Worm (Caenorhabditis elegans): Measurements from ENCODE around the gene Y32H12A.1.

Y32H12A.1 gene

ce11 chrIII:5329372-5329771 lies 32.6 kb upstream of the Y32H12A.1 start:
- TF ChIP-seq nhr-23 (tag; optimal IDR thresholded peaks at IDR 0.05) (no peak), nhr-11 (tag; optimal IDR thresholded peaks at IDR 0.05) (no peak), lin-15B (tag; optimal IDR thresholded peaks at IDR 0.05) (no peak), nhr-76 (tag; optimal IDR thresholded peaks at IDR 0.05) (no peak), ceh-82 (tag; optimal IDR thresholded peaks at IDR 0.05) (no peak), daf-12 (tag; optimal IDR thresholded peaks at IDR 0.05) (no peak), egl-5 (tag; optimal IDR thresholded peaks at IDR 0.05) (no peak), ceh-28 (tag; optimal IDR thresholded peaks at IDR 0.05) (no peak), elt-2 (tag; optimal IDR thresholded peaks at IDR 0.05) (no peak), pha-4 (tag; optimal IDR thresholded peaks at IDR 0.05) (no peak), nhr-25 (tag; optimal IDR thresholded peaks at IDR 0.05) (no peak), nhr-12 (tag; optimal IDR thresholded peaks at IDR 0.05) (no peak), hmg-11 (tag; optimal IDR thresholded peaks at IDR 0.05) (no peak), ZK546.5 (tag; optimal IDR thresholded peaks at IDR 0.05) (no peak), lin-39 (tag; optimal IDR thresholded peaks at IDR 0.05) (no peak), R02D3.7 (tag; optimal IDR thresholded peaks at IDR 0.05) (no peak), nhr-77 (tag; optimal IDR thresholded peaks at IDR 0.05) (no peak), skn-1 (tag; optimal IDR thresholded peaks at IDR 0.05) (no peak)

DNA sequence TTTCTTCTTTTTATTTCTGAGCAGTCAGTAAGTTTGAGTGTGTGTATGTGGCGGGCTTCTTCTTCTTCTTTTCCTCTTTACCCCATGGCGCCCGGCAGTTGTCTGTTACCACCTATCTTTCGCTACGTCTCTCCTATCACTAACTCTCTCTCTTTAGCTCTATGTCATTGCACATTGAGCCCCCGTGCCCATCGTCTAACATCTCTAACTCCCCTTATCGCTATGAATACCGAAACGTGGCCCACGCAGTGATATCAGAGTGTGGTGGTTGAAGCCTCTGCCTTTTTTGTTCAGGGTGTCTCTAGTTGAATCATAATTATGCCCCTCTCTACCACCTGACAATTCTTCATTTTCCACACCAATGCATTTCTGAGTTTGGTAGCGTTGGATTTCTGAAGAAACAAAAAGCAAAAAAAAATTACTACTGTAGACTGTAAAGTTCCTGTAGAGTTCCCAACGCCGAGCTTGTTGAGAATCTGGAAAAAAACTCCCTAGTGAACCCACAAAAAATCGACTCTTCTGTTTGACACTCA lies 27.4 kb upstream of the Y32H12A.1 start:
- peak; percentile 76 for TF ChIP-seq elt-2 (tag; optimal IDR thresholded peaks at IDR 0.05)
- no peak for TF ChIP-seq egl-27 (tag; optimal IDR thresholded peaks at IDR 0.05)
- no peak for TF ChIP-seq skn-1 (tag; optimal IDR thresholded peaks at IDR 0.05)
- no peak for TF ChIP-seq nhr-43 (tag; optimal IDR thresholded peaks at IDR 0.05; ENCODE audit: poor library complexity, severe bottlenecking)
- no peak for TF ChIP-seq ztf-4 (tag; optimal IDR thresholded peaks at IDR 0.05)

DNA sequence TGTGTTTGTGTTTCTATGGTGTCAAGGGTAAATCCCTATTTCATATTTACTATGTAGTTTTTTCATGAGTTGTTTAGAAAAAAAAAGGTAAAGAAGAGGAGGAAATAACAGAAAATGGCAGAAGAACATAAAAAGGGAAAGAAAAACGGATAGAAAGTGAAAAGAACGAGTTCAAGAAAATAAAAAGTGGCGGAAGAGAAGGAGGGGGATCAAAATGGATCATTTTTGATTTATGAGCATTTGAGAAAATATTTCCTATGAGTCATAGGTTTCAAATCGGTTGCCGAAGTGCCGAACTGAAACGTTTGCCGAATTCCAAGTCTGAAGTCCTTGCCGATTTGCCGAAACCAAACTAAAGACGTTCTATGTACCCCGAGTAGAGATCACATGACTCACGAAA lies 23.2 kb upstream of the Y32H12A.1 start:
- TF ChIP-seq pqm-1 (tag; optimal IDR thresholded peaks at IDR 0.05), result no peak
- TF ChIP-seq nhr-43 (tag; optimal IDR thresholded peaks at IDR 0.05; ENCODE audit: poor library complexity, severe bottlenecking), result no peak
- no peak for TF ChIP-seq nfya-1 (tag; optimal IDR thresholded peaks at IDR 0.05; ENCODE audit: insufficient read depth)
- TF ChIP-seq ZK546.5 (tag; optimal IDR thresholded peaks at IDR 0.05), result no peak
- TF ChIP-seq ceh-16 (tag; optimal IDR thresholded peaks at IDR 0.05), result no peak
- no peak for TF ChIP-seq fos-1 (tag; optimal IDR thresholded peaks at IDR 0.05)

DNA sequence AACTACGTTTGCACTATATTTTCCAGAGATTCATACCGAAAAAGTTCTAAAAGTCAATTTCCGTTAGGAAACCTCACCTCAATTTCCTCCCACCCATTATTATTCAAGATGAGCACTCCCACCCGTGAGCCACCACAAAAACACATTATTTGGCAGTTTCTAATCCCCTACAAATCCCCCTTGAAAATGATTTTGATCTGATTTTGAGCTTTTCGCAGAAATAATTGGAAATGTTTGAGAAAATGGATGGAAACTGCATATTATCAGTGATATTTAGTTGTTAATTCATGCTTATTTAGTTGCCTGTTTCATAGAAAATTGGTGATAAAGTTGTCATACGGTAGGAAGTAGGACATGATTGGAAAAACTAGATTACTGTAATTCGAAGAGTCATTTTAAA lies 21.5 kb upstream of the Y32H12A.1 start:
- TF ChIP-seq elt-3 (tag; optimal IDR thresholded peaks at IDR 0.05) (no peak), lin-15B (tag; optimal IDR thresholded peaks at IDR 0.05) (no peak)

DNA sequence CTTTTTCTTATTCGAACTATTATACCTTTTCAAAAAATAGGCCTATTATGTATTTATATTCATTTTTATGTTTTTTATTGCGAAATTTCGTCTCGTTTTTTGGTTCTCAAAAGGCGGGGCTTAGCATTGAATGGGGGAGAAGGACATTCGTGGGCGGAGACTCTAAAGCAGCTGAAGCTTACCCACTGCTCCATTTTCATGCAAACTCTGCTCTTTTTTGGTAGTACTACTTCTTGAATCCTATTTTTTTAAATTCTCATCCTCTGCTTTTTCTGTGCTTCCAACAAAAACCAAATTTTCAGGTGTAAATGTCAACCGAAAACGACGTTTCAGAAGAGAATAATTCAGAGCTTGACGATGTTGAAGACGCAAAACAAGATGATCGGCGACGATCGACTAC lies 20.6 kb upstream of the Y32H12A.1 start, which contains the start of gene ZK121.2:
TSS of gene ZK121.2 (plus strand) at position 301 of the 400 bp plus-strand sequence.
- no peak for TF ChIP-seq unc-39 (tag; optimal IDR thresholded peaks at IDR 0.05)
- no peak for TF ChIP-seq aly-2 (tag; optimal IDR thresholded peaks at IDR 0.05)
- TF ChIP-seq nhr-67 (tag; optimal IDR thresholded peaks at IDR 0.05), result no peak
- TF ChIP-seq snpc-4 (tag; optimal IDR thresholded peaks at IDR 0.05), result no peak
- no peak for TF ChIP-seq nfya-1 (tag; optimal IDR thresholded peaks at IDR 0.05; ENCODE audit: insufficient read depth)
- TF ChIP-seq daf-12 (tag; optimal IDR thresholded peaks at IDR 0.05), result no peak
- TF ChIP-seq unc-62 (GFP tag; optimal IDR thresholded peaks at IDR 0.05), result no peak
- TF ChIP-seq pqm-1 (tag; optimal IDR thresholded peaks at IDR 0.05), result no peak
- TF ChIP-seq egl-5 (tag; optimal IDR thresholded peaks at IDR 0.05), result no peak
- TF ChIP-seq ZK546.5 (tag; optimal IDR thresholded peaks at IDR 0.05), result no peak
- no peak for TF ChIP-seq nhr-12 (tag; optimal IDR thresholded peaks at IDR 0.05)
- TF ChIP-seq lin-39 (tag; optimal IDR thresholded peaks at IDR 0.05), result no peak
- no peak for TF ChIP-seq mdl-1 (tag; optimal IDR thresholded peaks at IDR 0.05)
- TF ChIP-seq ceh-9 (tag; optimal IDR thresholded peaks at IDR 0.05), result no peak
- no peak for TF ChIP-seq nhr-25 (tag; optimal IDR thresholded peaks at IDR 0.05)
- no peak for TF ChIP-seq lin-15B (tag; optimal IDR thresholded peaks at IDR 0.05)
- TF ChIP-seq lsy-12 (tag; optimal IDR thresholded peaks at IDR 0.05), result no peak
- TF ChIP-seq mml-1 (tag; optimal IDR thresholded peaks at IDR 0.05), result no peak
- no peak for TF ChIP-seq nhr-76 (tag; optimal IDR thresholded peaks at IDR 0.05)
- TF ChIP-seq nhr-237 (tag; optimal IDR thresholded peaks at IDR 0.05), result no peak
